Worm (Caenorhabditis elegans): ENCODE measurements around the gene Y43C5A.3.

DNA sequence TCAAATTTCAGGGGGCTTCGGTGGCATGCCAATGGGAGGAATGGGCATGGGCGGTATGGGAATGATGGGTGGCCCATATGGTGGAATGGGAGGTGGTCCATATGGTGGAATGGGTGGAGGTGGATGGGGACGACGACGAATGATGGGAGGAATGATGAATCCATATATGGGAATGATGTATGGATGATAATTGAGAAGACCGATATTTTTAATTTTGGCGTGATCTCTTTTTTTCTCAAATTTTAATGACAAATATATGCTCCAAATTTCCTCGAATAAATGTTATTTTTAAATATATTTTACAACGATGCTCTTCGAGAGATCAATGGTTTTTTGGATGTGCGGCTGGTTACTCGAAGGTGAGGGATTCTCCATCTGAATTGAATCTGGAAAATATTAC lies 3.9 kb downstream of the Y43C5A.3 start, which contains the start of gene Y43C5A.4:
- TF ChIP-seq nhr-77 (tag; optimal IDR thresholded peaks at IDR 0.05) (no peak), F10B5.3 (tag; optimal IDR thresholded peaks at IDR 0.05) (no peak), snpc-4 (tag; optimal IDR thresholded peaks at IDR 0.05) (no peak), ama-1 (optimal IDR thresholded peaks at IDR 0.05) (no peak), unc-62 (GFP tag; optimal IDR thresholded peaks at IDR 0.05 in 1 of 2) (no peak), unc-62 (tag; optimal IDR thresholded peaks at IDR 0.05) (no peak), mdl-1 (tag; optimal IDR thresholded peaks at IDR 0.05) (no peak), F26F4.8 (GFP tag; conservative IDR thresholded peaks at IDR 0.05) (no peak), duxl-1 (tag; optimal IDR thresholded peaks at IDR 0.05; ENCODE audit: poor library complexity) (no peak), lin-13 (GFP tag; optimal IDR thresholded peaks at IDR 0.05) (no peak), arid-1 (GFP tag; conservative IDR thresholded peaks at IDR 0.05) (no peak), lin-39 (tag; optimal IDR thresholded peaks at IDR 0.05) (no peak), dve-1 (tag; optimal IDR thresholded peaks at IDR 0.05; ENCODE audit: insufficient read depth) (no peak), egl-27 (tag; optimal IDR thresholded peaks at IDR 0.05) (no peak)

All from whole organism, L4 larva.